Worm (Caenorhabditis elegans): ENCODE data around the gene Y22D7AL.15.

- no peak for TF ChIP-seq ztf-11 (tag; optimal IDR thresholded peaks at IDR 0.05)
- TF ChIP-seq dpl-1 (GFP tag; optimal IDR thresholded peaks at IDR 0.05), result no peak
- no peak for TF ChIP-seq tbx-2 (tag; optimal IDR thresholded peaks at IDR 0.05)
- no peak for TF ChIP-seq C16A3.4 (tag; optimal IDR thresholded peaks at IDR 0.05)
- no peak for TF ChIP-seq unc-62 (GFP tag; optimal IDR thresholded peaks at IDR 0.05)
Measured at ce11 chrIII:1687999-1688398, 28.3 kb upstream of the Y22D7AL.15 start, which contains the start of gene Y22D7AR.7.

All from whole organism, L1 larva.